Worm (Caenorhabditis elegans): ENCODE data around the gene gcc-2.

- no peak for TF ChIP-seq tbx-8 (GFP tag; optimal IDR thresholded peaks at IDR 0.05)
- TF ChIP-seq blmp-1 (tag; optimal IDR thresholded peaks at IDR 0.05), result no peak
- TF ChIP-seq elt-1 (tag; optimal IDR thresholded peaks at IDR 0.05; ENCODE audit: borderline replicate concordance, insufficient read depth), result no peak
- no peak for TF ChIP-seq unc-62 (GFP tag; optimal IDR thresholded peaks at IDR 0.05)
- TF ChIP-seq elt-3 (tag; optimal IDR thresholded peaks at IDR 0.05), result no peak
- no peak for TF ChIP-seq nhr-12 (tag; optimal IDR thresholded peaks at IDR 0.05)
- TF ChIP-seq lin-13 (tag; optimal IDR thresholded peaks at IDR 0.05), result no peak
Measured at ce11 chrIII:9713862-9714261, 48.1 kb downstream of the gcc-2 start, which contains the start of gene ncx-6.
